Fruit fly (Drosophila melanogaster) whole organism, wandering third instar larva: ENCODE data around the gene CG31233.

Experiments used
- Abd-B ChIP-seq: fragments of >200 bp; optimal IDR thresholded peaks from 2 replicates; lab custom pipeline; 2017; ENCODE audit warnings: missing biosample characterization, missing genetic modification characterization
- CG32264 ChIP-seq: fragments of 200-800 bp; sonication (Bioruptor generic); optimal IDR thresholded peaks from 2 replicates; lab custom pipeline; 2016; ENCODE audit warnings: missing biosample characterization, missing genetic modification characterization
- CG9705 ChIP-seq: fragments of 200-800 bp; sonication (Bioruptor generic); optimal IDR thresholded peaks from 2 replicates; lab custom pipeline; 2018; ENCODE audit warnings: missing biosample characterization, mild to moderate bottlenecking, missing genetic modification characterization
- CrebA ChIP-seq: fragments of 200-800 bp; sonication (Bioruptor generic); optimal IDR thresholded peaks from 2 replicates; lab custom pipeline; 2016; ENCODE audit warnings: missing biosample characterization, mild to moderate bottlenecking, missing genetic modification characterization, borderline replicate concordance
- Dif ChIP-seq: fragments of 200-275, 200-300 bp; sonication (Bioruptor generic); optimal IDR thresholded peaks from 2 replicates; lab custom pipeline; 2018; ENCODE audit warnings: missing biosample characterization, missing genetic modification characterization; ENCODE audit not compliant: partially characterized antibody
- GATAd ChIP-seq: sonication (Bioruptor generic); optimal IDR thresholded peaks from 2 replicates; lab custom pipeline; 2016; ENCODE audit warnings: missing biosample characterization, missing genetic modification characterization
- HLH106 ChIP-seq: fragments of 200-800 bp; optimal IDR thresholded peaks from 3 replicates; lab custom pipeline; 2019; ENCODE audit warnings: missing biosample characterization, mild to moderate bottlenecking, missing genetic modification characterization, moderate library complexity
- Hnf4 ChIP-seq: fragments of 200-800 bp; sonication (Bioruptor generic); optimal IDR thresholded peaks from 2 replicates; lab custom pipeline; 2016; ENCODE audit warnings: missing biosample characterization, mild to moderate bottlenecking, missing genetic modification characterization
- Hr78 ChIP-seq: fragments of >200 bp; optimal IDR thresholded peaks from 2 replicates; lab custom pipeline; 2017; ENCODE audit warnings: missing biosample characterization, missing genetic modification characterization
- Hr83 ChIP-seq: fragments of 200-300 bp; sonication (Bioruptor generic); optimal IDR thresholded peaks from 2 replicates; lab custom pipeline; 2016; ENCODE audit warnings: missing biosample characterization, mild to moderate bottlenecking, missing genetic modification characterization, moderate library complexity; ENCODE audit not compliant: poor library complexity, severe bottlenecking
- Jra ChIP-seq: sonication (Bioruptor generic); optimal IDR thresholded peaks from 2 replicates; lab custom pipeline; 2016; ENCODE audit warnings: missing biosample characterization, missing genetic modification characterization
- Myc ChIP-seq: fragments of >200 bp; optimal IDR thresholded peaks from 2 replicates; lab custom pipeline; 2017
- N ChIP-seq: fragments of >200 bp; optimal IDR thresholded peaks from 2 replicates; lab custom pipeline; 2018; ENCODE audit warnings: missing biosample characterization, missing external identifiers, missing genetic modification characterization
- Rel ChIP-seq, 2 experiments: fragments of 200-800 bp; sonication (Bioruptor generic) in 1 of 2; optimal IDR thresholded peaks; 2 replicates in 1 of 2; 3 replicates in 1 of 2; lab custom pipeline; 2016 to 2019; ENCODE audit warnings: mild to moderate bottlenecking in 2 of 2, missing biosample characterization in 2 of 2, missing genetic modification characterization in 2 of 2, moderate library complexity in 1 of 2
- br ChIP-seq: fragments of 200-800 bp; sonication (Bioruptor generic); optimal IDR thresholded peaks from 2 replicates; lab custom pipeline; 2016; ENCODE audit warnings: missing biosample characterization, missing genetic modification characterization
- brk ChIP-seq: fragments of 200-800 bp; sonication (Bioruptor generic); optimal IDR thresholded peaks from 2 replicates; lab custom pipeline; 2016; ENCODE audit warnings: missing biosample characterization, mild to moderate bottlenecking, missing genetic modification characterization
- dl ChIP-seq, 2 experiments: fragments of 175-275, 200-275 bp in 1 of 2; fragments of 200-275 bp in 1 of 2; sonication (Bioruptor generic); optimal IDR thresholded peaks; lab custom pipeline; 2018; ENCODE audit warnings: mild to moderate bottlenecking in 2 of 2, missing biosample characterization in 2 of 2, missing genetic modification characterization in 2 of 2, moderate library complexity in 2 of 2; ENCODE audit not compliant: partially characterized antibody in 2 of 2, insufficient read depth in 1 of 2
- dsf ChIP-seq: sonication (Bioruptor generic); optimal IDR thresholded peaks from 2 replicates; lab custom pipeline; 2016; ENCODE audit warnings: missing biosample characterization, missing genetic modification characterization, borderline replicate concordance
- ey ChIP-seq: fragments of 200-800 bp; sonication (Bioruptor generic); optimal IDR thresholded peaks from 2 replicates; lab custom pipeline; 2016; ENCODE audit warnings: missing biosample characterization, missing genetic modification characterization
- foxo ChIP-seq, 2 experiments: fragments of 200-800 bp; sonication (Bioruptor generic); optimal IDR thresholded peaks; 2 replicates in 1 of 2; 3 replicates in 1 of 2; lab custom pipeline; 2016 to 2017; ENCODE audit warnings: missing biosample characterization in 2 of 2, missing genetic modification characterization in 2 of 2
- fru ChIP-seq: fragments of 200-800 bp; sonication (Bioruptor generic); optimal IDR thresholded peaks from 3 replicates; lab custom pipeline; 2016; ENCODE audit warnings: missing biosample characterization, mild to moderate bottlenecking, missing genetic modification characterization
- h ChIP-seq: fragments of 200-800 bp; sonication (Bioruptor generic); optimal IDR thresholded peaks from 3 replicates; lab custom pipeline; 2016; ENCODE audit warnings: missing biosample characterization, mild to moderate bottlenecking, missing genetic modification characterization
- jim ChIP-seq: fragments of 175-275, 200-325 bp; sonication (Bioruptor generic); optimal IDR thresholded peaks from 2 replicates; lab custom pipeline; 2016; ENCODE audit warnings: missing biosample characterization, mild to moderate bottlenecking, missing genetic modification characterization
- lola ChIP-seq: fragments of >200 bp; optimal IDR thresholded peaks from 2 replicates; lab custom pipeline; 2017; ENCODE audit warnings: missing biosample characterization, missing genetic modification characterization
- pan ChIP-seq: fragments of >200 bp; optimal IDR thresholded peaks from 2 replicates; lab custom pipeline; 2017
- psq ChIP-seq: fragments of 200-800 bp; sonication (Bioruptor generic); optimal IDR thresholded peaks from 3 replicates; lab custom pipeline; 2017; ENCODE audit warnings: missing biosample characterization, mild to moderate bottlenecking, missing genetic modification characterization, moderate library complexity
- sage ChIP-seq: fragments of 200-800 bp; sonication (Bioruptor generic); optimal IDR thresholded peaks from 2 replicates; lab custom pipeline; 2016; ENCODE audit warnings: missing biosample characterization, mild to moderate bottlenecking, missing genetic modification characterization
- sv ChIP-seq: fragments of 200-800 bp; sonication (Bioruptor generic); optimal IDR thresholded peaks from 3 replicates; lab custom pipeline; 2016; ENCODE audit warnings: missing biosample characterization, missing genetic modification characterization
- woc ChIP-seq: sonication (Bioruptor generic); optimal IDR thresholded peaks from 2 replicates; lab custom pipeline; 2016; ENCODE audit warnings: missing biosample characterization, mild to moderate bottlenecking, missing genetic modification characterization

The CG31233 gene

DNA sequence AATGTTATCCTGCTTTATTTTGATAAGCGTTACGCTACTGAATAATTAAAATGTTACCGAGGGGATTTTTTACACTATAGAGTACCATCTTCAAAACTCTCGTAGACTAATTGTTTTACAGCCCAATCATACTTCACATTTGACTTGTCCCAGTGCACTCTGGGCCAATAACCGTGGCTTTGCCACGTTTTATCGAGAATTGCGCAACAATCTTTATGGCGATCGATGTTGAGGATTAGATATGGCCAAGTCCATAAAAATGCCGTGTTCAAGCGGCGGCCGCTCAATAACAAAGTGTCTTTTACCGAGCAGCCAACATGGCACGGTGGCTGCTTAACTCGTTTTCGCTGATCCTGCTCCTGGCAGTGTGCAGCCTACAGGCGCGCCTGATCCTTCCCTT, 4.7 kb upstream of the CG31233 start, which contains the start of gene CG31343:
CG31343 (plus strand) TSS at position 279 of the 400 bp plus-strand sequence.
- no peak for TF ChIP-seq N (GFP tag; lab: Kevin White, UChicago)
- no peak for TF ChIP-seq ey (GFP tag; lab: Kevin White, UChicago)
- no peak for TF ChIP-seq lola (GFP tag; lab: Kevin White, UChicago)

DNA sequence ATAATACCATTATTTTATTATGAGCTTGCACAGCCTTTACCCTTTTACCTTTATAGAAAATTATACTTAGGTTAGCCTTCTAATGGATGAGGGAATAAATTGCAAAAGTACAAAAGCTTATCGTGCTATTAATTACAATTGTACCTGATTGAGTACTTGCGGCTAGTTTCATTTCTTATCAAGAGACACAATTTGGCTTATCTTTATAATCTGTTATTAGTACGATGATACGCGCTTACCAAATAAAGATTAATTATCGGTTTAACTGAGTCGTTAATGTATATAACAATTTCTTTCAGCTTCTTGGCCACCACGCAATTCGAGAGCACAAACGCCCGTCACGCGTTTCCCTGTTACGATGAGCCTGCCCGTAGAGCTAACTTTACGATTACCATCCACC, 3.8 kb upstream of the CG31233 start:
- TF ChIP-seq Jra (no peak), Hr83 (GFP tag; lab: Kevin White, UChicago) (no peak), fru (GFP tag; lab: Kevin White, UChicago) (no peak), Myc (lab: Kevin White, UChicago) (no peak), sage (GFP tag; lab: Kevin White, UChicago) (no peak), Rel (GFP tag; optimal IDR thresholded peaks at IDR 0.05; lab: Kevin White, UChicago) (no peak), Rel (tag; optimal IDR thresholded peaks at IDR 0.05; lab: Kevin White, UChicago) (no peak), h (no peak), br (GFP tag; lab: Kevin White, UChicago) (no peak), N (GFP tag; lab: Kevin White, UChicago) (no peak), jim (no peak), brk (GFP tag; lab: Kevin White, UChicago) (no peak), CrebA (GFP tag; lab: Kevin White, UChicago) (no peak), psq (GFP tag; lab: Kevin White, UChicago) (no peak), Dif (GFP tag; lab: Kevin White, UChicago) (no peak), CG9705 (no peak), foxo (GFP tag; optimal IDR thresholded peaks at IDR 0.05; lab: Kevin White, UChicago) (no peak), HLH106 (tag; lab: Kevin White, UChicago) (no peak), sv (no peak)

DNA sequence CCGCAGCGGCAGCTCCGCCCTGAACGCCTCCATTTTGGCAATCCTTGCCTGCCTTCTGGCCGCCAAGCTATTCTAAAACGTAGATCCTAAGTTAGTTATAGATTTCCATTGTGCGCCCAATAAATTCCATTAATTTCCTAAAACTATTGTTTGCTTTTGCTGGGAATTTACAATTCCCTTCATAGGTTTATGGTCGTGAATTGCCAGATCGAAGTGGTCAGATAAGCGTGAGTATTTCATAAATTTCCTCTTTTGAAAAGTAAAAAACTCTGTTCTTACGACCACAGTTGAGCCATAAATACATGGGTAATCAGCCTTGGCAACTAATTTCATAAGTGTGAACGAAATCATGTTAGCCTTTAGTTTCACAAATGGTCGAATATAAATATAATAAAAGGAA, 3.4 kb downstream of the CG31233 start:
- TF ChIP-seq psq (GFP tag; lab: Kevin White, UChicago) (no peak), CG32264 (GFP tag; lab: Kevin White, UChicago) (no peak), N (GFP tag; lab: Kevin White, UChicago) (no peak), sage (GFP tag; lab: Kevin White, UChicago) (no peak), br (GFP tag; lab: Kevin White, UChicago) (no peak), Myc (lab: Kevin White, UChicago) (no peak), Hr78 (GFP tag; lab: Kevin White, UChicago) (no peak), Abd-B (GFP tag; lab: Kevin White, UChicago) (no peak), woc (GFP tag; lab: Kevin White, UChicago) (no peak)

DNA sequence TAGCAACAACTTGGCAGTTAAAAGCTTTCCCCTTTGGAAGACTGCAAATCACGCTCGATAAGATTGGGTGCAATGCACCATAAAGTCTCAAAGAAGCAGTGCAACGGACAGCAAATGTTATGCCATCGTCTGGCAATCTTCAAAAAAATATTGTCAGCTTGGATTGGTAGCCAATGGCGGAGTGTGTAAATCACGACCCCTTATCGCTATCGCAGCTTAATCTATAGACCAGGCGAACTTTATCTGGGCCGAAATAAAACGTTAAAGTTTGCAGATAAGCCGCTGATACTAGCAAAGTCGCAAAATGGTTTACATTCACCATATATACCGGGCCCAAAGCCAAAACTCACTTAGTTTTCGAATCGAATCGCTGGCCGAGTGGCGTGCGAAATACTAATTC, 4.3 kb downstream of the CG31233 start, which contains the start of gene CG31198:
CG31198 (plus strand) TSS at position 351 of the 400 bp plus-strand sequence.
- TF ChIP-seq br (GFP tag; lab: Kevin White, UChicago) (peak; percentile 48), lola (GFP tag; lab: Kevin White, UChicago) (no peak), foxo (GFP tag; optimal IDR thresholded peaks at IDR 0.05; lab: Kevin White, UChicago) (no peak), pan (no peak), psq (GFP tag; lab: Kevin White, UChicago) (no peak), HLH106 (tag; lab: Kevin White, UChicago) (no peak), Abd-B (GFP tag; lab: Kevin White, UChicago) (no peak), CG9705 (no peak), CrebA (GFP tag; lab: Kevin White, UChicago) (peak; percentile 19), woc (GFP tag; lab: Kevin White, UChicago) (no peak), dsf (GFP tag; lab: Kevin White, UChicago) (no peak), dl (GFP tag; optimal IDR thresholded peaks at IDR 0.05; lab: Kevin White, UChicago; ENCODE audit: insufficient read depth in 1 of 2, partially characterized antibody in 2 of 2) (no peak), Rel (GFP tag; optimal IDR thresholded peaks at IDR 0.05; lab: Kevin White, UChicago) (no peak), Rel (tag; optimal IDR thresholded peaks at IDR 0.05; lab: Kevin White, UChicago) (peak; percentile 33), sv (no peak), Dif (GFP tag; lab: Kevin White, UChicago) (no peak), fru (GFP tag; lab: Kevin White, UChicago) (no peak), GATAd (GFP tag; lab: Kevin White, UChicago) (no peak), brk (GFP tag; lab: Kevin White, UChicago) (no peak)
- TF ChIP-seq, all 38 proteins: peak for 3

DNA sequence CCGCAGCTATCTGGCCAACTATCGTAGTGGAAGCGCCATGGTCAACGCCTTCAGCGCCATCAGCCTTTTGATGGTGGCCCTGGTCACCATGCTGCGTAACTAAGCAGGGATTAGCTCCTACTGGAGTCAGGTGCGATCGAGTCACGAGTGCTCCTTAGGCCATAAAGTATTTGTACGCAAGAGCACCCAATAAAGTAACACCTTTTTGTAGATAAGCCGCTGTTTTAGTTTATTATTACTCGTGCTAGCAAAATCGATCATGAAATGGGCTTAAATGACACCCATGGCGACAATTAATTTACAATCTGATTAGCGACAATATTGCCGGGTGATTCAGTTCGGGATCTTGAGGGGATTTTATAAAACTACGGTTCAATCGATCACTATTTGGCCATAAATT, 7.9 kb downstream of the CG31233 start:
- TF ChIP-seq br (GFP tag; lab: Kevin White, UChicago) (no peak), Hnf4 (GFP tag; lab: Kevin White, UChicago) (no peak), CrebA (GFP tag; lab: Kevin White, UChicago) (no peak)
